Fruit fly (Drosophila melanogaster) whole organism, pupa: ENCODE measurements around the gene loaf.
A peak's percentile ranks its signal among the peaks of the same experiment; 100 is the strongest.

Source experiments
- CG12605 ChIP-seq: fragments of 200-800 bp; sonication (Bioruptor generic); IDR thresholded peaks from 2 replicates; pipeline ENCODE4 v1.3.6; 2022; ENCODE audit warnings: missing biosample characterization, missing genetic modification characterization
- CG14655 ChIP-seq: fragments of 200-800 bp; sonication (Bioruptor generic); optimal IDR thresholded peaks from 3 replicates; lab custom pipeline; 2017; ENCODE audit warnings: mild to moderate bottlenecking, missing biosample characterization, missing genetic modification reagents, missing genetic modification characterization
- D1 ChIP-seq: fragments of 200-800 bp; sonication (Bioruptor generic); optimal IDR thresholded peaks from 2 replicates; lab custom pipeline; 2018; ENCODE audit warnings: missing biosample characterization, mild to moderate bottlenecking, missing genetic modification characterization, moderate library complexity
- fd96Ca ChIP-seq: fragments of 200-800 bp; sonication (Bioruptor generic); IDR thresholded peaks from 3 replicates; pipeline ENCODE4 v1.3.6; 2022; ENCODE audit warnings: missing biosample characterization, missing genetic modification characterization

DNA sequence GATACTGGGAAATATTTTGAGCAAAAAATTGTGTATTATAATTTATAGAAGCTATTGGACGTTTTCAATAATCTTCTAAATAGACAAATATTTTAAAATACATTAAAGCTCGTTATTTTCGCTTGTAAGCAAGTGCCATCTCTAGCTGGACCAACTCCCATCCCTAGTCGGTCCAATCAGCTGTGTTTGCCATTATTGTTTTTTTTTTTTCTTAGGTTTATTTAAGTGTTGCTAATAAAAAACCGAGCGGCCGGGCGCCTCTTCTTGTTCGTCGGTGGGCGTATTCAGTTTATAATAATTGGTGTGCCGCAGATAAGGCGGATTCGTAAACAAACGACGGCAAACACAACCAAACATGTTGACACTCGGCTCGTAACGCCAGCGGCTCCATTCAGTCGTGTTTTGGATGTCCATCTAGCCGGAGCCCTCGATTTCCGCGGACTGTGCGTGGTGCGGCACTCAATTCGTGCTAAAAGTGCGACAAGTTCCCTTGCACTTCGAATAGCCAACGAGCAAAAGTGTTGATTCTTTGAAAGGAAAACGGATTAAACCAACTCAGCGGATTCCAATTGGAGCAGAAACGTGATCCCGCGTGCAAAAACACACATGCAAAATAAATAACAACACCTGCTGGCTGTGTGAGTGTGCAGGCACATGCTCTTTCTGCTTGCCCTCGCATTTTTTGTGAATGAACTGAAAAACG, 82.0 kb downstream of the loaf start, which contains the start of gene Sugb:
- peak; percentile 16 for TF ChIP-seq D1
- TF ChIP-seq fd96Ca (GFP tag; lab: Robert Waterston, UW): no peak; the same call in 1 of the 3 replicates
- peak; percentile 74 for TF ChIP-seq CG12605 (GFP tag; lab: Robert Waterston, UW)
- TF ChIP-seq CG14655 (GFP tag; lab: Kevin White, UChicago): no peak
